Worm (Caenorhabditis elegans) whole organism, L2 larva: ENCODE measurements around the gene mes-2.

Experiments
- C34F6.9 ChIP-seq: fragments of 150-350 bp; optimal IDR thresholded peaks from 2 replicates; lab custom pipeline; 2014; ENCODE audit warnings: missing biosample characterization, missing genetic modification characterization
- F13H6.1 ChIP-seq: sonication (generic microtip); optimal IDR thresholded peaks from 2 replicates; lab custom pipeline; 2016; ENCODE audit warnings: missing genetic modification characterization, missing compliant biosample characterization
- R02D3.7 ChIP-seq: fragments of 150-350 bp; optimal IDR thresholded peaks from 2 replicates; lab custom pipeline; 2014; ENCODE audit warnings: missing biosample characterization, missing genetic modification characterization
- alr-1 ChIP-seq: fragments of 150-350 bp; optimal IDR thresholded peaks from 2 replicates; lab custom pipeline; 2014; ENCODE audit warnings: missing biosample characterization, missing genetic modification characterization
- ama-1 ChIP-seq: fragments of 150-350 bp; optimal IDR thresholded peaks from 2 replicates; lab custom pipeline; 2018; ENCODE audit warnings: inconsistent platforms
- blmp-1 ChIP-seq: sonication (generic microtip); optimal IDR thresholded peaks from 2 replicates; lab custom pipeline; 2017; ENCODE audit warnings: missing genetic modification characterization, mild to moderate bottlenecking, missing compliant biosample characterization, antibody characterized with exemption, moderate library complexity; ENCODE audit not compliant: insufficient read depth
- ceh-16 ChIP-seq: fragments of 150-350 bp; optimal IDR thresholded peaks from 2 replicates; lab custom pipeline; 2014; ENCODE audit warnings: missing biosample characterization, missing genetic modification characterization
- crh-2 ChIP-seq: sonication (generic microtip); optimal IDR thresholded peaks from 2 replicates; lab custom pipeline; 2017; ENCODE audit warnings: missing biosample characterization, missing genetic modification characterization
- egl-27 ChIP-seq: sonication (generic microtip); optimal IDR thresholded peaks from 3 replicates; lab custom pipeline; 2017; ENCODE audit warnings: missing biosample characterization, missing genetic modification reagents, missing genetic modification characterization
- elt-1 ChIP-seq: fragments of 150-350 bp; optimal IDR thresholded peaks from 2 replicates; lab custom pipeline; 2014; ENCODE audit warnings: missing biosample characterization, missing genetic modification characterization
- elt-3 ChIP-seq: sonication (generic microtip); optimal IDR thresholded peaks from 2 replicates; lab custom pipeline; 2017; ENCODE audit warnings: missing biosample characterization, missing genetic modification characterization
- fos-1 ChIP-seq: fragments of 150-350 bp; optimal IDR thresholded peaks from 2 replicates; lab custom pipeline; 2014; ENCODE audit warnings: missing biosample characterization, missing genetic modification characterization
- gmeb-1 ChIP-seq: fragments of 150-350 bp; optimal IDR thresholded peaks from 2 replicates; lab custom pipeline; 2014; ENCODE audit warnings: missing biosample characterization, missing genetic modification characterization
- lin-11 ChIP-seq: fragments of 150-350 bp; sonication (generic microtip); optimal IDR thresholded peaks from 2 replicates; lab custom pipeline; 2014; ENCODE audit warnings: missing biosample characterization, missing genetic modification characterization, inconsistent platforms, mixed read lengths
- lin-13 ChIP-seq: fragments of 150-350 bp; optimal IDR thresholded peaks from 2 replicates; lab custom pipeline; 2014; ENCODE audit warnings: missing biosample characterization, missing genetic modification reagents, missing genetic modification characterization
- lin-39 ChIP-seq: fragments of 150-350 bp; optimal IDR thresholded peaks from 2 replicates; lab custom pipeline; 2014; ENCODE audit warnings: missing biosample characterization, missing genetic modification reagents, missing genetic modification characterization
- lsy-2 ChIP-seq, 2 experiments: fragments of 150-350 bp in 1 of 2; sonication (generic microtip) in 1 of 2; optimal IDR thresholded peaks; 2 replicates each; lab custom pipeline; 2014 to 2017; ENCODE audit warnings: missing biosample characterization in 2 of 2, missing genetic modification characterization in 2 of 2
- mbf-1 ChIP-seq: sonication (generic microtip); optimal IDR thresholded peaks from 2 replicates; lab custom pipeline; 2017; ENCODE audit warnings: missing biosample characterization, missing genetic modification characterization
- nhr-10 ChIP-seq: sonication (generic microtip); optimal IDR thresholded peaks from 2 replicates; lab custom pipeline; 2017; ENCODE audit warnings: missing biosample characterization, missing genetic modification characterization
- nhr-11 ChIP-seq: fragments of 150-350 bp; optimal IDR thresholded peaks from 2 replicates; lab custom pipeline; 2014; ENCODE audit warnings: missing biosample characterization, missing genetic modification characterization
- nhr-12 ChIP-seq: fragments of 150-350 bp; optimal IDR thresholded peaks from 2 replicates; lab custom pipeline; 2014; ENCODE audit warnings: missing biosample characterization, missing genetic modification characterization
- nhr-129 ChIP-seq: fragments of 150-350 bp; optimal IDR thresholded peaks from 2 replicates; lab custom pipeline; 2014; ENCODE audit warnings: missing biosample characterization, missing genetic modification characterization
- nhr-21 ChIP-seq: fragments of 150-350 bp; optimal IDR thresholded peaks from 2 replicates; lab custom pipeline; 2014; ENCODE audit warnings: missing biosample characterization, missing genetic modification characterization
- nhr-23 ChIP-seq: fragments of 150-350 bp; optimal IDR thresholded peaks from 2 replicates; lab custom pipeline; 2014; ENCODE audit warnings: missing biosample characterization, missing genetic modification reagents, missing genetic modification characterization
- nhr-237 ChIP-seq: fragments of 150-350 bp; optimal IDR thresholded peaks from 2 replicates; lab custom pipeline; 2014; ENCODE audit warnings: missing biosample characterization, missing genetic modification characterization
- nhr-25 ChIP-seq: fragments of 150-350 bp; sonication (generic microtip); optimal IDR thresholded peaks from 3 replicates; lab custom pipeline; 2014; ENCODE audit warnings: missing biosample characterization, missing genetic modification characterization
- nhr-6 ChIP-seq: fragments of 150-350 bp; optimal IDR thresholded peaks from 2 replicates; lab custom pipeline; 2014; ENCODE audit warnings: missing biosample characterization, missing genetic modification characterization
- peb-1 ChIP-seq: fragments of 150-350 bp; optimal IDR thresholded peaks from 2 replicates; lab custom pipeline; 2014; ENCODE audit warnings: missing biosample characterization, missing genetic modification characterization
- sma-3 ChIP-seq: sonication (generic microtip); optimal IDR thresholded peaks from 2 replicates; lab custom pipeline; 2016; ENCODE audit warnings: missing genetic modification reagents, missing genetic modification characterization, missing compliant biosample characterization
- sma-9 ChIP-seq, 2 experiments: fragments of 150-350 bp in 1 of 2; sonication (generic microtip) in 1 of 2; optimal IDR thresholded peaks; 2 replicates each; lab custom pipeline; 2014 to 2016; ENCODE audit warnings: missing genetic modification characterization in 2 of 2, mild to moderate bottlenecking in 1 of 2, missing biosample characterization in 1 of 2, missing compliant biosample characterization in 1 of 2, missing genetic modification reagents in 1 of 2, moderate library complexity in 1 of 2
- unc-55 ChIP-seq: fragments of 150-350 bp; sonication (generic microtip); optimal IDR thresholded peaks from 3 replicates; lab custom pipeline; 2014; ENCODE audit warnings: missing biosample characterization, missing genetic modification reagents, missing genetic modification characterization
- unc-62 ChIP-seq: fragments of 150-350 bp; optimal IDR thresholded peaks from 2 replicates; lab custom pipeline; 2014; ENCODE audit warnings: missing biosample characterization, missing genetic modification reagents, missing genetic modification characterization
- ztf-11 ChIP-seq: sonication (generic microtip); optimal IDR thresholded peaks from 2 replicates; lab custom pipeline; 2017; ENCODE audit warnings: missing biosample characterization, missing genetic modification characterization

The mes-2 gene

DNA sequence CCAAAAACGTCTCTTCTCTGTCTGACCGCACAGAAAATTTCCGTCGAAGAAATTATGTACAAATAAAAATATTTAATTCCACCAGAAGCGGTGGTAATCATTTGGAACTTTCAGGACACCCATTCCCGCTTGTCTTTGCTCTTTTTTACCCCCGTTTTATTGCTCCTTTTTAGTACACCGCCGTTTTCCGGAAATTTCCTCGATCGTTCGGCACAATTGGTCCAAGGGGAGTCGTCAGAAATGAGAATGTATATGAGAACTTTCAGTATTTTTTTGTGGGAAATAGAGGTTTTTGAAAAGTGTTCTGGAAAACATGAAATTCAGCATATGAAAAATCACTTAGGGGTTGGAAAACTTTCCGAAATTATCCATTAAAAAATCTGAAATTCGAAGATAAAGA lies 3.0 kb upstream of the mes-2 start:
- TF ChIP-seq nhr-12 (tag; lab: Kevin White, UChicago) (no peak), nhr-10 (tag; lab: Kevin White, UChicago) (no peak), elt-1 (tag; lab: Kevin White, UChicago) (no peak), R02D3.7 (tag; lab: Kevin White, UChicago) (no peak), fos-1 (no peak), lin-11 (tag; lab: Kevin White, UChicago) (no peak), unc-62 (GFP tag; lab: Kevin White, UChicago) (no peak), blmp-1 (tag; lab: Kevin White, UChicago) (no peak)

DNA sequence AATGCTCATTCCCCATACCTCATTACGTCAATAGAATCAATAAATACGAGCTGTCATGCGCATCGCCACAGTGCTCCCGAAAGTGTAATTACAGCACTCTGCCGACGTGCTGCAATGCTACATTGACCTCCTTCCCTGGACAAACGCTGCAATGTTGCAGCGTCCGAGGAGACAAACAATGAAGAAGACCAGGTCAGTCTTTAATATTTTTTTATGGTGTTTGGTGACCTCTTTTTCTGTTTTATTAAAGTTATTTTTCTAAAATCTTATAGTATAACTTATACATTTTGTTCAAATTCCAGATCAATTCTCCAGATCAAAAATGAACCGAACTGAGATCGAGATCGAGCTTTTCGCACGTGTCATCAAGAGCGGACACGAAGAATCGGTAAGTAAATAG lies 2.3 kb upstream of the mes-2 start, which contains the start of gene sdz-26:
TSS of gene sdz-26 (plus strand) at position 301 of the 400 bp plus-strand sequence.
- TF ChIP-seq unc-55 (GFP tag; lab: Kevin White, UChicago) (no peak), sma-3 (GFP tag; lab: Kevin White, UChicago) (no peak), lin-13 (GFP tag; lab: Kevin White, UChicago) (no peak), alr-1 (tag; lab: Kevin White, UChicago) (no peak), egl-27 (tag; lab: Kevin White, UChicago) (no peak), nhr-12 (tag; lab: Kevin White, UChicago) (no peak), unc-62 (GFP tag; lab: Kevin White, UChicago) (no peak), ama-1 (lab: Kevin White, UChicago) (no peak), nhr-10 (tag; lab: Kevin White, UChicago) (no peak), ceh-16 (tag; lab: Kevin White, UChicago) (no peak), lin-39 (no peak), nhr-6 (tag; lab: Kevin White, UChicago) (no peak), sma-9 (GFP tag; optimal IDR thresholded peaks at IDR 0.05; lab: Kevin White, UChicago) (no peak), sma-9 (tag; optimal IDR thresholded peaks at IDR 0.05; lab: Kevin White, UChicago) (no peak)

DNA sequence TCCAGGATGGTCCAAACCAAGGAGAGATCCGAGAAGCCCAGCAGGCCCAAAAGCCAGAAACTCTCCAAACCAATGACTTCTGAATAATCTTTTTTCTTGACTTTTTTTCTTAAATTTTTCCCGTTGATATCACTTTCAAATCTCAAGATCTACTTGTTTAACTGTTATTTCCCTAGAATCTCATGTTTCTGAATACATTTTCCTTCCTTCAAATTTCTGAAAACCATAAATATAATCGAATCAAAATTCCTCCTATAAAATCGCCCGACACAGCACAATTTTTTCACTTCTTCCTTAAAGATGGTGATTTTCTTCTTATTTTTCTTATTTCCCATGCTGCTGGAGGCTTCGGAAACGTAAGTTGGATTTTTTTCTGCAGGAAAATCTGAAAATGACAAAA lies 4.4 kb downstream of the mes-2 start, which contains the start of gene F26H11.8:
TSS of gene F26H11.8 (plus strand) at position 301 of the 400 bp plus-strand sequence.
- TF ChIP-seq elt-3 (tag; lab: Kevin White, UChicago), result no peak
- TF ChIP-seq sma-9 (GFP tag; optimal IDR thresholded peaks at IDR 0.05; lab: Kevin White, UChicago), result no peak
- no peak for TF ChIP-seq sma-9 (tag; optimal IDR thresholded peaks at IDR 0.05; lab: Kevin White, UChicago)
- TF ChIP-seq unc-62 (GFP tag; lab: Kevin White, UChicago), result no peak
- no peak for TF ChIP-seq mbf-1 (tag; lab: Kevin White, UChicago)
- TF ChIP-seq peb-1 (tag; lab: Kevin White, UChicago), result no peak
- TF ChIP-seq nhr-129 (tag; lab: Kevin White, UChicago), result no peak

DNA sequence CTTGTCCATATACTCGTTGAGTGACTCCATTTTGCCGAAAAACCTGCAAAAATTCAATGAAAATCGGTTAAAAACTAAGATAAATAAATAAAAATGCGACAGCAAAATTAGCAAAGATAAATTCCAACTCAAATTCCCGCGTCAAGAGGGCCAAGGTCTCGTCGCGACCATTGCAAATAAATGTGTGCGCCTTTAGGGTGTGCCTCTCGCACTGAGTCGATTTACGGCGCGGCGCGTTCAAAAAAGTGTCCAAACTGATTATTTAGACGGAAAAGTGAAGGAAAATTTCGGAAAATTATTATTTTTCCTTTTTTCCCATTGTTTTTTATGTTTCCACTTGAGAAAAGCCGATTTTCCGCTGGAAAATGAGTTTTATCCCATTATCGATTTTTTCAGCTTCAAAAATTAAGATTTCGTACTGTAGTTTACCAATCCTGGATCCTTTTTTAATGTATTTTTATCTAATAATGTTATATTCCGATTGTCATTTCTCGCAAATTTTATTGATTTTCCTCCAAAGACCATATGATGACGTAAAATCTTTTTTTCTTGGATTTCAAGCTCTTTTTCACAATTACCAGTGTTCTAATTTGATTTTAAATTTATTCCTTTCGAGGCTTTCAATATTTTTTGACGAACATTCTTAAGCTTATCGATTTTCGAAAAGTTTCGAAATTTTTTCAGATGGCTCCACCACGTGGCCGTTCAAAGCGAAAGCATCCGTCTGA lies 6.4 kb downstream of the mes-2 start, which contains the start of the genes kbp-3 and nurf-1:
TSS of gene kbp-3 (minus strand) at position 43 of the 728 bp plus-strand sequence.
TSS of gene nurf-1 (plus strand) at position 678 of the 728 bp plus-strand sequence.
- no peak for TF ChIP-seq nhr-237
- peak; percentile 78 for TF ChIP-seq C34F6.9 (tag; lab: Kevin White, UChicago)
- TF ChIP-seq nhr-129 (tag; lab: Kevin White, UChicago), result peak; percentile 47
- no peak for TF ChIP-seq nhr-11 (tag; lab: Kevin White, UChicago)
- TF ChIP-seq nhr-21 (tag; lab: Kevin White, UChicago), result no peak
- TF ChIP-seq nhr-23 (tag; lab: Kevin White, UChicago), result no peak
- peak; percentile 12 for TF ChIP-seq nhr-25 (tag; lab: Kevin White, UChicago)
- TF ChIP-seq ztf-11, result no peak
- no peak for TF ChIP-seq lin-39
- TF ChIP-seq F13H6.1 (tag; lab: Kevin White, UChicago), result peak; percentile 7
- peak; percentile 83 for TF ChIP-seq gmeb-1 (tag; lab: Kevin White, UChicago)
- peak; percentile 47 for TF ChIP-seq lin-13 (GFP tag; lab: Kevin White, UChicago)
- peak; percentile 35 for TF ChIP-seq lin-11 (tag; lab: Kevin White, UChicago)
- TF ChIP-seq sma-3 (GFP tag; lab: Kevin White, UChicago), result no peak
- peak; percentile 86 for TF ChIP-seq unc-55 (GFP tag; lab: Kevin White, UChicago)
- TF ChIP-seq crh-2, result peak; percentile 35
- TF ChIP-seq nhr-12 (tag; lab: Kevin White, UChicago), result no peak
- TF ChIP-seq nhr-10 (tag; lab: Kevin White, UChicago), result no peak
- TF ChIP-seq alr-1 (tag; lab: Kevin White, UChicago), result no peak
- TF ChIP-seq peb-1 (tag; lab: Kevin White, UChicago), result no peak
- TF ChIP-seq lsy-2 (tag; optimal IDR thresholded peaks at IDR 0.05; lab: Kevin White, UChicago), result peak; percentile 17 to 80
